Worm (Caenorhabditis elegans): ENCODE measurements around the gene tig-3.

ce11 chrII:15218609-15219008 lies 33.0 kb downstream of the tig-3 start:
- TF ChIP-seq hlh-30 (tag; optimal IDR thresholded peaks at IDR 0.05; ENCODE audit: insufficient read depth), result no peak
- no peak for TF ChIP-seq fkh-6 (tag; optimal IDR thresholded peaks at IDR 0.05)

Measured in whole organism, late embryonic.